Fruit fly (Drosophila melanogaster) Kc167 (cell line): ENCODE measurements around the gene Vha68-3.

Experiments used
- h ChIP-seq: fragments of >200 bp; optimal IDR thresholded peaks from 3 replicates; lab custom pipeline; 2018; ENCODE audit warnings: missing external identifiers
- ttk ChIP-seq: sonication (Bioruptor generic); optimal IDR thresholded peaks from 2 replicates; lab custom pipeline; 2017; ENCODE audit warnings: missing external identifiers

dm6 chr2L:13005304-13005703 lies 26.7 kb downstream of the Vha68-3 start:
- TF ChIP-seq h (lab: Kevin White, UChicago) (no peak), ttk (no peak)
